Worm (Caenorhabditis elegans) whole organism, late embryonic: ENCODE data around the gene pqn-10.
A peak's percentile ranks its signal among the peaks of the same experiment; 100 is the strongest.

Source experiments
- C38D4.7 ChIP-seq: fragments of 200-800 bp; sonication (Bioruptor generic); optimal IDR thresholded peaks from 2 replicates; lab custom pipeline; 2018; ENCODE audit warnings: mild to moderate bottlenecking, missing genetic modification characterization, moderate library complexity, missing compliant biosample characterization
- F13H6.1 ChIP-seq: sonication (generic microtip); optimal IDR thresholded peaks from 2 replicates; lab custom pipeline; 2016; ENCODE audit warnings: missing genetic modification characterization, missing compliant biosample characterization
- T23F11.4 ChIP-seq: fragments of 200-800 bp; sonication (Bioruptor generic); optimal IDR thresholded peaks from 2 replicates; lab custom pipeline; 2018; ENCODE audit warnings: mild to moderate bottlenecking, missing genetic modification characterization, missing compliant biosample characterization
- Y22D7AL.16 ChIP-seq: sonication (generic microtip); optimal IDR thresholded peaks from 2 replicates; lab custom pipeline; 2016; ENCODE audit warnings: missing genetic modification characterization, missing compliant biosample characterization
- ahr-1 ChIP-seq: sonication (generic microtip); optimal IDR thresholded peaks from 2 replicates; lab custom pipeline; 2016; ENCODE audit warnings: missing genetic modification characterization, missing compliant biosample characterization
- ama-1 ChIP-seq: fragments of 150-350 bp; optimal IDR thresholded peaks from 2 replicates; lab custom pipeline; 2014
- ceh-14 ChIP-seq: sonication (generic microtip); optimal IDR thresholded peaks from 2 replicates; lab custom pipeline; 2016; ENCODE audit warnings: missing genotype, missing genetic modification characterization, missing compliant biosample characterization
- ceh-18 ChIP-seq: sonication (generic microtip); optimal IDR thresholded peaks from 2 replicates; lab custom pipeline; 2016; ENCODE audit warnings: missing genetic modification characterization, missing compliant biosample characterization
- ceh-19 ChIP-seq: fragments of 200-800 bp; sonication (Bioruptor generic); optimal IDR thresholded peaks from 2 replicates; lab custom pipeline; 2018; ENCODE audit warnings: mild to moderate bottlenecking, missing genetic modification characterization, missing compliant biosample characterization
- ceh-2 ChIP-seq: sonication (generic microtip); optimal IDR thresholded peaks from 2 replicates; lab custom pipeline; 2016; ENCODE audit warnings: missing genotype, missing genetic modification characterization, missing compliant biosample characterization
- ceh-22 ChIP-seq: sonication (generic microtip); optimal IDR thresholded peaks from 2 replicates; lab custom pipeline; 2017; ENCODE audit warnings: missing biosample characterization, missing genetic modification characterization
- ceh-24 ChIP-seq: sonication (generic microtip); optimal IDR thresholded peaks from 2 replicates; lab custom pipeline; 2016; ENCODE audit warnings: mild to moderate bottlenecking, missing genetic modification characterization, missing compliant biosample characterization
- ceh-30 ChIP-seq: fragments of 150-350 bp; optimal IDR thresholded peaks from 2 replicates; lab custom pipeline; 2014; ENCODE audit warnings: missing biosample characterization, missing genetic modification characterization
- ceh-34 ChIP-seq: sonication (generic microtip); optimal IDR thresholded peaks from 2 replicates; lab custom pipeline; 2016; ENCODE audit warnings: mild to moderate bottlenecking, missing genetic modification characterization, missing compliant biosample characterization
- ceh-45 ChIP-seq: fragments of 200-800 bp; sonication (Bioruptor generic); IDR thresholded peaks from 2 replicates; pipeline ENCODE4 v1.3.6; 2022; ENCODE audit warnings: missing genetic modification reagents, missing genetic modification characterization, missing compliant biosample characterization
- ceh-48 ChIP-seq: sonication (generic microtip); optimal IDR thresholded peaks from 2 replicates; lab custom pipeline; 2016; ENCODE audit warnings: missing genetic modification characterization, inconsistent platforms, missing compliant biosample characterization
- ceh-9 ChIP-seq: sonication (generic microtip); optimal IDR thresholded peaks from 2 replicates; lab custom pipeline; 2016; ENCODE audit warnings: mild to moderate bottlenecking, missing genetic modification characterization, inconsistent platforms, missing compliant biosample characterization
- elt-2 ChIP-seq: sonication (generic microtip); optimal IDR thresholded peaks from 2 replicates; lab custom pipeline; 2016; ENCODE audit warnings: missing genetic modification reagents, missing genetic modification characterization, missing compliant biosample characterization
- ets-4 ChIP-seq: sonication (generic microtip); optimal IDR thresholded peaks from 2 replicates; lab custom pipeline; 2016; ENCODE audit warnings: missing genetic modification characterization, missing compliant biosample characterization
- eyg-1 ChIP-seq: sonication (generic microtip); optimal IDR thresholded peaks from 2 replicates; lab custom pipeline; 2016; ENCODE audit warnings: missing genotype, missing genetic modification characterization, missing compliant biosample characterization
- fax-1 ChIP-seq: sonication (generic microtip); optimal IDR thresholded peaks from 2 replicates; lab custom pipeline; 2016; ENCODE audit warnings: missing genotype, missing genetic modification characterization, missing compliant biosample characterization
- fkh-10 ChIP-seq: fragments of 150-350 bp; optimal IDR thresholded peaks from 2 replicates; lab custom pipeline; 2014; ENCODE audit warnings: missing biosample characterization, missing genetic modification reagents, missing genetic modification characterization
- gmeb-2 ChIP-seq: sonication (generic microtip); optimal IDR thresholded peaks from 2 replicates; lab custom pipeline; 2016; ENCODE audit warnings: missing genetic modification characterization, inconsistent platforms, missing compliant biosample characterization
- hlh-13 ChIP-seq: fragments of 200-800 bp; sonication (Bioruptor generic); optimal IDR thresholded peaks from 2 replicates; lab custom pipeline; 2018; ENCODE audit warnings: mild to moderate bottlenecking, missing genetic modification characterization, missing compliant biosample characterization
- hlh-15 ChIP-seq: sonication (generic microtip); optimal IDR thresholded peaks from 2 replicates; lab custom pipeline; 2016; ENCODE audit warnings: missing genetic modification characterization, missing compliant biosample characterization
- hlh-30 ChIP-seq: sonication (generic microtip); optimal IDR thresholded peaks from 2 replicates; lab custom pipeline; 2017; ENCODE audit warnings: antibody characterized with exemption, missing genetic modification characterization, missing compliant biosample characterization; ENCODE audit not compliant: insufficient read depth
- hlh-6 ChIP-seq: sonication (generic microtip); optimal IDR thresholded peaks from 2 replicates; lab custom pipeline; 2016; ENCODE audit warnings: missing genotype, missing genetic modification characterization, missing compliant biosample characterization
- hlh-8 ChIP-seq: sonication (generic microtip); optimal IDR thresholded peaks from 2 replicates; lab custom pipeline; 2016; ENCODE audit warnings: missing genotype, missing genetic modification characterization, missing compliant biosample characterization
- lim-6 ChIP-seq: sonication (generic microtip); optimal IDR thresholded peaks from 2 replicates; lab custom pipeline; 2016; ENCODE audit warnings: missing genetic modification characterization, missing compliant biosample characterization
- lin-11 ChIP-seq: fragments of 200-800 bp; sonication (Bioruptor generic); optimal IDR thresholded peaks from 2 replicates; lab custom pipeline; 2018; ENCODE audit warnings: mild to moderate bottlenecking, missing genetic modification characterization, missing compliant biosample characterization
- madf-2 ChIP-seq: sonication (generic microtip); optimal IDR thresholded peaks from 2 replicates; lab custom pipeline; 2017; ENCODE audit warnings: missing genetic modification characterization, missing compliant biosample characterization
- nhr-232 ChIP-seq: sonication (generic microtip); optimal IDR thresholded peaks from 2 replicates; lab custom pipeline; 2016; ENCODE audit warnings: missing genetic modification characterization, missing compliant biosample characterization
- odd-2 ChIP-seq: sonication (generic microtip); optimal IDR thresholded peaks from 2 replicates; lab custom pipeline; 2017; ENCODE audit warnings: antibody characterized with exemption, mild to moderate bottlenecking, missing genetic modification characterization, missing compliant biosample characterization
- pag-3 ChIP-seq: sonication (generic microtip); optimal IDR thresholded peaks from 2 replicates; lab custom pipeline; 2016; ENCODE audit warnings: missing compliant biosample characterization, missing genetic modification characterization, borderline replicate concordance
- pat-9 ChIP-seq: fragments of 200-800 bp; sonication (Bioruptor generic); optimal IDR thresholded peaks from 2 replicates; lab custom pipeline; 2018; ENCODE audit warnings: mild to moderate bottlenecking, missing genetic modification characterization, moderate library complexity, missing compliant biosample characterization
- pax-1 ChIP-seq: fragments of 150-350 bp; optimal IDR thresholded peaks from 2 replicates; lab custom pipeline; 2014; ENCODE audit warnings: missing biosample characterization, missing genetic modification characterization
- pha-2 ChIP-seq: sonication (generic microtip); optimal IDR thresholded peaks from 2 replicates; lab custom pipeline; 2017; ENCODE audit warnings: mild to moderate bottlenecking, missing genetic modification characterization, missing compliant biosample characterization
- sdc-2 ChIP-seq: sonication (generic microtip); optimal IDR thresholded peaks from 2 replicates; lab custom pipeline; 2016; ENCODE audit warnings: missing genotype, missing genetic modification characterization, missing compliant biosample characterization
- sox-2 ChIP-seq: fragments of 200-800 bp; sonication (Bioruptor generic); IDR thresholded peaks from 2 replicates; pipeline ENCODE4 v1.3.6; 2022; ENCODE audit warnings: missing genetic modification reagents, missing genetic modification characterization, missing compliant biosample characterization
- sox-4 ChIP-seq: sonication (generic microtip); optimal IDR thresholded peaks from 2 replicates; lab custom pipeline; 2017; ENCODE audit warnings: mild to moderate bottlenecking, missing genetic modification characterization, inconsistent platforms, missing compliant biosample characterization
- syd-9 ChIP-seq: sonication (generic microtip); optimal IDR thresholded peaks from 2 replicates; lab custom pipeline; 2016; ENCODE audit warnings: mild to moderate bottlenecking, missing genetic modification characterization, moderate library complexity, missing compliant biosample characterization
- tbx-2 ChIP-seq: sonication (generic microtip); optimal IDR thresholded peaks from 2 replicates; lab custom pipeline; 2016; ENCODE audit warnings: missing genetic modification characterization, missing compliant biosample characterization
- unc-42 ChIP-seq: sonication (generic microtip); optimal IDR thresholded peaks from 2 replicates; lab custom pipeline; 2016; ENCODE audit warnings: missing genotype, missing genetic modification characterization, missing compliant biosample characterization
- zip-5 ChIP-seq: sonication (generic microtip); optimal IDR thresholded peaks from 2 replicates; lab custom pipeline; 2016; ENCODE audit warnings: missing genetic modification characterization, missing compliant biosample characterization

Gene pqn-10

ce11 chrIII:6536945-6537568 lies 9.1 kb downstream of the pqn-10 start, which contains the start of gene C09E7.4 (continued):
- TF ChIP-seq odd-2 (tag; lab: Kevin White, UChicago), result no peak
- no peak for TF ChIP-seq pat-9 (tag; lab: Kevin White, UChicago)
- peak; percentile 64 for TF ChIP-seq ceh-2 (tag; lab: Kevin White, UChicago)
- no peak for TF ChIP-seq lim-6 (tag; lab: Kevin White, UChicago)
- no peak for TF ChIP-seq ceh-30 (tag; lab: Kevin White, UChicago)
- TF ChIP-seq ama-1 (lab: Kevin White, UChicago), result no peak
- no peak for TF ChIP-seq ceh-22 (tag; lab: Kevin White, UChicago)
- TF ChIP-seq ceh-18 (tag; lab: Kevin White, UChicago), result no peak
- TF ChIP-seq fax-1, result no peak
- no peak for TF ChIP-seq nhr-232 (tag; lab: Kevin White, UChicago)
- peak; percentile 29 for TF ChIP-seq elt-2 (tag; lab: Kevin White, UChicago)
- no peak for TF ChIP-seq pax-1 (tag; lab: Kevin White, UChicago)
- TF ChIP-seq eyg-1 (tag; lab: Kevin White, UChicago), result no peak
- TF ChIP-seq zip-5, result no peak
- TF ChIP-seq ceh-45 (GFP tag; lab: Robert Waterston, UW), result no peak
- TF ChIP-seq pha-2 (tag; lab: Kevin White, UChicago), result no peak
- no peak for TF ChIP-seq ahr-1
- no peak for TF ChIP-seq fkh-10 (GFP tag; lab: Kevin White, UChicago)
- TF ChIP-seq hlh-30 (tag; lab: Kevin White, UChicago), result no peak
- TF ChIP-seq sox-2 (GFP tag; lab: Robert Waterston, UW), result no peak
- TF ChIP-seq hlh-8, result peak; percentile 37
- peak; percentile 55 for TF ChIP-seq syd-9
- TF ChIP-seq lin-11 (tag; lab: Kevin White, UChicago), result no peak
- peak; percentile 16 for TF ChIP-seq ets-4 (tag; lab: Kevin White, UChicago)
- peak; percentile 69 for TF ChIP-seq ceh-14 (tag; lab: Kevin White, UChicago)
- TF ChIP-seq pag-3 (tag; lab: Kevin White, UChicago), result peak; percentile 26
- no peak for TF ChIP-seq madf-2 (tag; lab: Kevin White, UChicago)
- no peak for TF ChIP-seq ceh-19
- TF ChIP-seq sdc-2 (tag; lab: Kevin White, UChicago), result peak; percentile 59
- no peak for TF ChIP-seq ceh-9 (tag; lab: Kevin White, UChicago)
- peak; percentile 84 for TF ChIP-seq tbx-2 (tag; lab: Kevin White, UChicago)
- TF ChIP-seq ceh-24 (tag; lab: Kevin White, UChicago), result no peak
- no peak for TF ChIP-seq hlh-15 (tag; lab: Kevin White, UChicago)
- peak; percentile 76 for TF ChIP-seq ceh-48 (tag; lab: Kevin White, UChicago)
- TF ChIP-seq unc-42 (tag; lab: Kevin White, UChicago), result peak; percentile 68
- TF ChIP-seq T23F11.4 (GFP tag; lab: Kevin White, UChicago), result peak; percentile 48
- peak; percentile 72 for TF ChIP-seq hlh-6 (tag; lab: Kevin White, UChicago)
- TF ChIP-seq F13H6.1, result peak; percentile 8
- TF ChIP-seq C38D4.7, result no peak
- TF ChIP-seq hlh-13 (GFP tag; lab: Kevin White, UChicago), result no peak
- peak; percentile 68 for TF ChIP-seq ceh-34 (tag; lab: Kevin White, UChicago)
- TF ChIP-seq Y22D7AL.16 (tag; lab: Kevin White, UChicago), result no peak
- peak; percentile 29 for TF ChIP-seq sox-4
- no peak for TF ChIP-seq gmeb-2
